Fruit fly (Drosophila melanogaster) whole organism, embryonic: ENCODE measurements around the gene CG3630.

Experiments
- Ada2b ChIP-seq: fragments of 200-800 bp; sonication (Bioruptor generic); IDR thresholded peaks from 2 replicates; pipeline ENCODE4 v1.3.6; 2022; ENCODE audit warnings: missing biosample characterization, missing genetic modification characterization
- Bgb ChIP-seq: fragments of 200-800 bp; sonication (Bioruptor generic); IDR thresholded peaks from 2 replicates; pipeline ENCODE4 v1.3.6; 2022; ENCODE audit warnings: missing biosample characterization, missing genetic modification characterization; ENCODE audit not compliant: partially characterized antibody
- CG10979 ChIP-seq: fragments of 200-800 bp; sonication (Bioruptor generic); optimal IDR thresholded peaks from 2 replicates; lab custom pipeline; 2018; ENCODE audit warnings: missing biosample characterization, mild to moderate bottlenecking, missing genetic modification characterization, moderate library complexity
- CG12299 ChIP-seq: fragments of 200-800 bp; sonication (Bioruptor generic); optimal IDR thresholded peaks from 2 replicates; lab custom pipeline; 2018; ENCODE audit warnings: missing biosample characterization, mild to moderate bottlenecking, missing genetic modification characterization
- CG17612 ChIP-seq: fragments of 200-800 bp; sonication (Bioruptor generic); IDR thresholded peaks from 2 replicates; pipeline ENCODE4 v1.3.6; 2022; ENCODE audit warnings: missing biosample characterization, missing genetic modification characterization
- CG2129 ChIP-seq: fragments of 200-800 bp; sonication (Bioruptor generic); IDR thresholded peaks from 2 replicates; pipeline ENCODE4 v1.3.6; 2022; ENCODE audit warnings: missing biosample characterization, missing genetic modification characterization; ENCODE audit not compliant: partially characterized antibody
- CG30431 ChIP-seq: fragments of 200-800 bp; sonication (Bioruptor generic); optimal IDR thresholded peaks from 2 replicates; lab custom pipeline; 2017; ENCODE audit warnings: missing biosample characterization, missing genetic modification characterization
- CG32772 ChIP-seq: fragments of 200-800 bp; sonication (Bioruptor generic); IDR thresholded peaks from 2 replicates; pipeline ENCODE4 v1.3.6; 2022; ENCODE audit warnings: missing biosample characterization, missing genetic modification characterization
- CG3281 ChIP-seq: fragments of 200-800 bp; sonication (Bioruptor generic); optimal IDR thresholded peaks from 3 replicates; lab custom pipeline; 2017; ENCODE audit warnings: missing biosample characterization, mild to moderate bottlenecking, missing genetic modification characterization
- CG33213 ChIP-seq: fragments of 200-800 bp; sonication (Bioruptor generic); optimal IDR thresholded peaks from 3 replicates; lab custom pipeline; 2016; ENCODE audit warnings: missing biosample characterization, missing genetic modification characterization
- CG34224 ChIP-seq: fragments of 200-800 bp; sonication (Bioruptor generic); IDR thresholded peaks from 3 replicates; pipeline ENCODE4 v1.3.6; 2022; ENCODE audit warnings: missing biosample characterization, missing genetic modification characterization; ENCODE audit not compliant: partially characterized antibody
- CG4617 ChIP-seq: fragments of 200-800 bp; sonication (Bioruptor generic); optimal IDR thresholded peaks from 3 replicates; lab custom pipeline; 2016; ENCODE audit warnings: missing biosample characterization, missing genetic modification characterization, borderline replicate concordance
- CG4730 ChIP-seq: fragments of 200-800 bp; sonication (Bioruptor generic); IDR thresholded peaks from 2 replicates; pipeline ENCODE4 v1.3.6; 2022; ENCODE audit warnings: missing biosample characterization, missing genetic modification characterization
- CG6654 ChIP-seq: fragments of 200-800 bp; sonication (Bioruptor generic); optimal IDR thresholded peaks from 2 replicates; lab custom pipeline; 2017; ENCODE audit warnings: missing biosample characterization, mild to moderate bottlenecking, missing genetic modification characterization
- CG7745 ChIP-seq: fragments of 200-800 bp; sonication (Bioruptor generic); optimal IDR thresholded peaks from 2 replicates; lab custom pipeline; 2018; ENCODE audit warnings: missing biosample characterization, mild to moderate bottlenecking, missing genetic modification characterization, moderate library complexity
- CG9609 ChIP-seq: fragments of 200-800 bp; sonication (Bioruptor generic); optimal IDR thresholded peaks from 3 replicates; lab custom pipeline; 2016; ENCODE audit warnings: missing biosample characterization, missing genetic modification characterization
- CG9727 ChIP-seq: fragments of 200-800 bp; sonication (Bioruptor generic); optimal IDR thresholded peaks from 3 replicates; lab custom pipeline; 2017; ENCODE audit warnings: missing biosample characterization, mild to moderate bottlenecking, missing genetic modification characterization
- CG9876 ChIP-seq: fragments of 200-800 bp; sonication (Bioruptor generic); optimal IDR thresholded peaks from 2 replicates; lab custom pipeline; 2016; ENCODE audit warnings: missing biosample characterization, missing genetic modification characterization
- Camta ChIP-seq: fragments of 200-800 bp; sonication (Bioruptor generic); optimal IDR thresholded peaks from 2 replicates; lab custom pipeline; 2016; ENCODE audit warnings: missing biosample characterization, missing genetic modification characterization
- CkIIα-i1 ChIP-seq: fragments of 200-800 bp; sonication (Bioruptor generic); IDR thresholded peaks from 2 replicates; pipeline ENCODE4 v1.3.6; 2022; ENCODE audit warnings: missing biosample characterization, missing genetic modification characterization
- CoRest ChIP-seq: fragments of 200-800 bp; sonication (Bioruptor generic); optimal IDR thresholded peaks from 3 replicates; lab custom pipeline; 2018; ENCODE audit warnings: missing biosample characterization, mild to moderate bottlenecking, missing genetic modification characterization, moderate library complexity
- Eip74EF ChIP-seq, 2 experiments: fragments of 200-800 bp in 1 of 2; fragments of >200 bp in 1 of 2; sonication (Bioruptor generic) in 1 of 2; optimal IDR thresholded peaks; 2 replicates each; lab custom pipeline; 2017 to 2019; ENCODE audit warnings: missing biosample characterization in 2 of 2, missing genetic modification characterization in 2 of 2, mild to moderate bottlenecking in 1 of 2, moderate library complexity in 1 of 2
- HLH54F ChIP-seq: fragments of 200-800 bp; sonication (Bioruptor generic); optimal IDR thresholded peaks from 3 replicates; lab custom pipeline; 2016; ENCODE audit warnings: missing biosample characterization, missing genetic modification characterization
- MBD-R2 ChIP-seq: fragments of 200-800 bp; sonication (Bioruptor generic); IDR thresholded peaks from 2 replicates; pipeline ENCODE4 v1.3.6; 2022; ENCODE audit warnings: missing biosample characterization, missing genetic modification characterization
- Mad ChIP-seq: fragments of 200-800 bp; sonication (Bioruptor generic); optimal IDR thresholded peaks from 2 replicates; lab custom pipeline; 2016; ENCODE audit warnings: missing biosample characterization, missing genetic modification characterization
- Nf-YC ChIP-seq: fragments of 200-800 bp; optimal IDR thresholded peaks from 3 replicates; lab custom pipeline; 2019; ENCODE audit warnings: missing biosample characterization, mild to moderate bottlenecking, missing genetic modification characterization, moderate library complexity
- Oaz ChIP-seq: fragments of 200-800 bp; sonication (Bioruptor generic); IDR thresholded peaks from 2 replicates; pipeline ENCODE4 v1.3.6; 2022; ENCODE audit warnings: missing biosample characterization, missing genetic modification characterization
- Six4 ChIP-seq: fragments of 200-800 bp; sonication (Bioruptor generic); optimal IDR thresholded peaks from 2 replicates; lab custom pipeline; 2016; ENCODE audit warnings: missing biosample characterization, missing genetic modification characterization
- Stat92E ChIP-seq, 3 experiments: fragments of >200 bp in 2 of 3; fragments of 200-800 bp in 1 of 3; sonication (Bioruptor generic) in 1 of 3; optimal IDR thresholded peaks; 2 replicates each; lab custom pipeline; 2017 to 2019; ENCODE audit warnings: missing biosample characterization in 3 of 3, missing genetic modification characterization in 3 of 3, mild to moderate bottlenecking in 1 of 3, moderate library complexity in 1 of 3
- YL-1 ChIP-seq: fragments of 200-800 bp; sonication (Bioruptor generic); optimal IDR thresholded peaks from 3 replicates; lab custom pipeline; 2017; ENCODE audit warnings: missing biosample characterization, mild to moderate bottlenecking, missing genetic modification characterization
- bcd ChIP-seq: fragments of 200-800 bp; sonication (Bioruptor generic); optimal IDR thresholded peaks from 2 replicates; lab custom pipeline; 2017; ENCODE audit warnings: missing biosample characterization, mild to moderate bottlenecking, missing genetic modification characterization
- cato ChIP-seq: fragments of 200-800 bp; sonication (Bioruptor generic); optimal IDR thresholded peaks from 2 replicates; lab custom pipeline; 2016; ENCODE audit warnings: missing biosample characterization, missing genetic modification characterization, borderline replicate concordance
- gem ChIP-seq: fragments of 200-800 bp; sonication (Bioruptor generic); optimal IDR thresholded peaks from 2 replicates; lab custom pipeline; 2019; ENCODE audit warnings: missing biosample characterization, mild to moderate bottlenecking, missing genetic modification characterization, moderate library complexity
- gfzf ChIP-seq: fragments of 200-800 bp; sonication (Bioruptor generic); optimal IDR thresholded peaks from 2 replicates; lab custom pipeline; 2016; ENCODE audit warnings: missing biosample characterization, mild to moderate bottlenecking, missing genetic modification characterization, moderate library complexity
- gsb ChIP-seq: fragments of 200-800 bp; sonication (Bioruptor generic); IDR thresholded peaks from 2 replicates; pipeline ENCODE4 v1.3.6; 2022; ENCODE audit warnings: missing biosample characterization, missing genetic modification characterization
- h ChIP-seq: fragments of >200 bp; optimal IDR thresholded peaks from 2 replicates; lab custom pipeline; 2017
- kni ChIP-seq: fragments of 200-800 bp; sonication (Bioruptor generic); optimal IDR thresholded peaks from 3 replicates; lab custom pipeline; 2017; ENCODE audit warnings: mild to moderate bottlenecking, missing biosample characterization, missing genetic modification reagents, missing genetic modification characterization
- knrl ChIP-seq: fragments of 200-800 bp; sonication (Bioruptor generic); IDR thresholded peaks from 3 replicates; pipeline ENCODE4 v1.3.6; 2022; ENCODE audit warnings: missing biosample characterization, missing genetic modification characterization; ENCODE audit not compliant: partially characterized antibody
- maf-S ChIP-seq: fragments of 200-800 bp; sonication (Bioruptor generic); optimal IDR thresholded peaks from 2 replicates; lab custom pipeline; 2016; ENCODE audit warnings: missing biosample characterization, missing genetic modification characterization
- otp ChIP-seq: fragments of 200-800 bp; sonication (Bioruptor generic); IDR thresholded peaks from 3 replicates; pipeline ENCODE4, ENCODE4 v1.3.6; 2022; ENCODE audit warnings: missing biosample characterization, missing genetic modification characterization
- pb ChIP-seq: fragments of 200-800 bp; sonication (Bioruptor generic); optimal IDR thresholded peaks from 3 replicates; lab custom pipeline; 2016; ENCODE audit warnings: missing biosample characterization, missing genetic modification characterization
- phol ChIP-seq: fragments of 200-800 bp; sonication (Bioruptor generic); optimal IDR thresholded peaks from 3 replicates; lab custom pipeline; 2018; ENCODE audit warnings: missing biosample characterization, mild to moderate bottlenecking, missing genetic modification characterization, moderate library complexity
- pnt ChIP-seq: fragments of 200-800 bp; sonication (Bioruptor generic); optimal IDR thresholded peaks from 3 replicates; lab custom pipeline; 2016; ENCODE audit warnings: missing biosample characterization, missing genetic modification characterization
- psq ChIP-seq: fragments of 200-800 bp; sonication (Bioruptor generic); optimal IDR thresholded peaks from 2 replicates; lab custom pipeline; 2017; ENCODE audit warnings: missing biosample characterization, missing genetic modification characterization
- scrt ChIP-seq: fragments of 200-800 bp; sonication (Bioruptor generic); optimal IDR thresholded peaks from 2 replicates; lab custom pipeline; 2018; ENCODE audit warnings: missing biosample characterization, mild to moderate bottlenecking, missing genetic modification characterization, moderate library complexity
- shn ChIP-seq: fragments of 200-800 bp; sonication (Bioruptor generic); optimal IDR thresholded peaks from 3 replicates; lab custom pipeline; 2016; ENCODE audit warnings: missing biosample characterization, missing genetic modification characterization
- sna ChIP-seq: fragments of 200-800 bp; sonication (Bioruptor generic); IDR thresholded peaks from 2 replicates; pipeline ENCODE4 v1.3.6; 2022; ENCODE audit warnings: missing biosample characterization, missing genetic modification characterization; ENCODE audit not compliant: partially characterized antibody
- sug ChIP-seq: fragments of 200-800 bp; optimal IDR thresholded peaks from 2 replicates; lab custom pipeline; 2019; ENCODE audit warnings: missing biosample characterization, mild to moderate bottlenecking, missing genetic modification characterization, moderate library complexity

CG3630 gene

dm6 chrX:2135868-2136787, 25.9 kb upstream of the CG3630 start (continued):
- no peak for TF ChIP-seq gfzf (GFP tag; lab: Kevin White, UChicago)
- TF ChIP-seq CG2129 (GFP tag; lab: Robert Waterston, UW) = no peak
- no peak for TF ChIP-seq Ada2b (GFP tag; lab: Robert Waterston, UW)
- peak; percentile 42 for TF ChIP-seq pnt (GFP tag; lab: Kevin White, UChicago)
- peak; percentile 25 for TF ChIP-seq CoRest (tag; lab: Kevin White, UChicago)
- no peak for TF ChIP-seq CG7745 (tag; lab: Kevin White, UChicago)
- no peak for TF ChIP-seq Camta (GFP tag; lab: Kevin White, UChicago)
- TF ChIP-seq CG4617 (GFP tag; lab: Kevin White, UChicago) = peak; percentile 1
- TF ChIP-seq HLH54F (GFP tag; lab: Kevin White, UChicago) = no peak
- peak; percentile 59 for TF ChIP-seq gem (tag; lab: Kevin White, UChicago)
- peak; percentile 65 for TF ChIP-seq maf-S (GFP tag; lab: Kevin White, UChicago)
- peak; percentile 42; the same call in 1 of the 2 replicates for TF ChIP-seq CG32772 (GFP tag; lab: Robert Waterston, UW)
- TF ChIP-seq Bgb (GFP tag; lab: Robert Waterston, UW) = no peak
- TF ChIP-seq CG9609 (GFP tag; lab: Kevin White, UChicago) = peak; percentile 31
- peak; percentile 40 for TF ChIP-seq phol (tag; lab: Kevin White, UChicago)
- TF ChIP-seq shn (GFP tag; lab: Kevin White, UChicago) = no peak
- peak; percentile 26 for TF ChIP-seq scrt (GFP tag; lab: Kevin White, UChicago)
- TF ChIP-seq pb (GFP tag; lab: Kevin White, UChicago) = peak; percentile 12
- TF ChIP-seq knrl (GFP tag; lab: Robert Waterston, UW) = no peak
- no peak for TF ChIP-seq Six4 (GFP tag; lab: Kevin White, UChicago)
- no peak for TF ChIP-seq Stat92E (GFP tag; optimal IDR thresholded peaks at IDR 0.05; lab: Kevin White, UChicago)
- no peak for TF ChIP-seq CG12299 (tag; lab: Kevin White, UChicago)
- TF ChIP-seq CG17612 (GFP tag; lab: Robert Waterston, UW) = peak; percentile 58; the same call in 1 of the 2 replicates
- TF ChIP-seq CG34224 (GFP tag; lab: Robert Waterston, UW) = no peak
- no peak for TF ChIP-seq MBD-R2
- TF ChIP-seq CG9876 (GFP tag; lab: Kevin White, UChicago) = no peak
- no peak for TF ChIP-seq kni (GFP tag; lab: Kevin White, UChicago)
- TF ChIP-seq CG30431 (GFP tag; lab: Kevin White, UChicago) = peak; percentile 12
- TF ChIP-seq bcd (GFP tag; lab: Kevin White, UChicago) = peak; percentile 58
- TF ChIP-seq CG9727 (GFP tag; lab: Kevin White, UChicago) = no peak
- no peak for TF ChIP-seq h (lab: Kevin White, UChicago)
- TF ChIP-seq Nf-YC (tag; lab: Kevin White, UChicago) = no peak
- TF ChIP-seq sug (tag; lab: Kevin White, UChicago) = no peak
- TF ChIP-seq otp = no peak
- no peak for TF ChIP-seq YL-1
- no peak for TF ChIP-seq CG6654 (GFP tag; lab: Kevin White, UChicago)
- TF ChIP-seq CG10979 (tag; lab: Kevin White, UChicago) = no peak
- no peak for TF ChIP-seq sna (GFP tag; lab: Robert Waterston, UW)
- peak; percentile 54; the same call in 1 of the 2 replicates for TF ChIP-seq CG4730 (GFP tag; lab: Robert Waterston, UW)
- no peak for TF ChIP-seq CG33213
- no peak for TF ChIP-seq Mad (GFP tag; lab: Kevin White, UChicago)
- TF ChIP-seq Oaz (GFP tag; lab: Robert Waterston, UW) = no peak
- TF ChIP-seq Eip74EF (GFP tag; optimal IDR thresholded peaks at IDR 0.05; lab: Kevin White, UChicago) = no peak
- TF ChIP-seq gsb = no peak
- TF ChIP-seq CG3281 (GFP tag; lab: Kevin White, UChicago) = peak; percentile 30
- TF ChIP-seq cato = no peak
- no peak for TF ChIP-seq psq
- TF ChIP-seq CkIIα-i1 = no peak
